Fruit fly (Drosophila melanogaster): ENCODE results near the gene TwdlZ.

dm6 chrX:16694959-16695358, 43.0 kb upstream of the TwdlZ start, which contains the start of gene Septin4:
- TF ChIP-seq topi (GFP tag; optimal IDR thresholded peaks at IDR 0.05) (no peak), OdsH (GFP tag; optimal IDR thresholded peaks at IDR 0.05) (no peak), CG8319 (GFP tag; optimal IDR thresholded peaks at IDR 0.05) (no peak), net (GFP tag; optimal IDR thresholded peaks at IDR 0.05) (no peak), CG4318 (GFP tag; optimal IDR thresholded peaks at IDR 0.05) (no peak), dsx (GFP tag; optimal IDR thresholded peaks at IDR 0.05; ENCODE audit: poor library complexity, severe bottlenecking) (no peak), Blimp-1 (GFP tag; optimal IDR thresholded peaks at IDR 0.05) (no peak), Sox14 (GFP tag; optimal IDR thresholded peaks at IDR 0.05) (no peak), CG6808 (GFP tag; optimal IDR thresholded peaks at IDR 0.05) (no peak)
